Worm (Caenorhabditis elegans) whole organism, L1 larva: ENCODE data around the gene srg-6.
A peak's percentile ranks its signal among the peaks of the same experiment; 100 is the strongest.

Experiments
- C04F5.9 ChIP-seq: sonication (generic microtip); optimal IDR thresholded peaks from 2 replicates; lab custom pipeline; 2016; ENCODE audit warnings: missing genetic modification characterization, missing compliant biosample characterization
- C16A3.4 ChIP-seq: fragments of 150-350 bp; optimal IDR thresholded peaks from 2 replicates; lab custom pipeline; 2014; ENCODE audit warnings: missing biosample characterization, missing genetic modification characterization
- C34B4.2 ChIP-seq: sonication (generic microtip); optimal IDR thresholded peaks from 2 replicates; lab custom pipeline; 2017; ENCODE audit warnings: mild to moderate bottlenecking, missing genetic modification characterization, missing compliant biosample characterization
- F16B12.6 ChIP-seq: fragments of 150-350 bp; optimal IDR thresholded peaks from 2 replicates; lab custom pipeline; 2014; ENCODE audit warnings: missing biosample characterization, missing genetic modification characterization
- aha-1 ChIP-seq: fragments of 150-350 bp; optimal IDR thresholded peaks from 2 replicates; lab custom pipeline; 2014; ENCODE audit warnings: missing biosample characterization, missing genetic modification characterization
- alr-1 ChIP-seq: fragments of 200-800 bp; sonication (Bioruptor generic); optimal IDR thresholded peaks from 2 replicates; lab custom pipeline; 2018; ENCODE audit warnings: borderline replicate concordance, mild to moderate bottlenecking, missing genetic modification characterization, missing compliant biosample characterization
- aly-2 ChIP-seq: fragments of 150-350 bp; optimal IDR thresholded peaks from 2 replicates; lab custom pipeline; 2014; ENCODE audit warnings: missing biosample characterization, missing genetic modification characterization
- ces-1 ChIP-seq: fragments of 150-350 bp; optimal IDR thresholded peaks from 2 replicates; lab custom pipeline; 2014; ENCODE audit warnings: missing biosample characterization, missing genetic modification reagents, missing genetic modification characterization
- efl-3 ChIP-seq: fragments of 200-800 bp; sonication (Bioruptor generic); optimal IDR thresholded peaks from 2 replicates; lab custom pipeline; 2018; ENCODE audit warnings: mild to moderate bottlenecking, missing genetic modification characterization, missing compliant biosample characterization
- egl-13 ChIP-seq: sonication (generic microtip); optimal IDR thresholded peaks from 2 replicates; lab custom pipeline; 2016; ENCODE audit warnings: missing genotype, missing genetic modification reagents, missing genetic modification characterization, missing compliant biosample characterization
- egl-27 ChIP-seq, 2 experiments: fragments of 150-350 bp in 1 of 2; sonication (generic microtip); optimal IDR thresholded peaks; 3 replicates each; lab custom pipeline; 2017 to 2018; ENCODE audit warnings: missing biosample characterization in 2 of 2, missing genetic modification characterization in 2 of 2, missing genetic modification reagents in 2 of 2
- elt-2 ChIP-seq: sonication (generic microtip); optimal IDR thresholded peaks from 2 replicates; lab custom pipeline; 2016; ENCODE audit warnings: missing genetic modification characterization, mild to moderate bottlenecking, inconsistent platforms, missing compliant biosample characterization, missing genetic modification reagents
- elt-3 ChIP-seq, 6 experiments: fragments of 150-350 bp in 1 of 6; sonication (generic microtip); optimal IDR thresholded peaks; 2 replicates each; lab custom pipeline; 2017 to 2018; ENCODE audit warnings: missing biosample characterization in 6 of 6, missing genetic modification characterization in 6 of 6, inconsistent platforms in 1 of 6
- ets-5 ChIP-seq: fragments of 200-800 bp; sonication (Bioruptor generic); IDR thresholded peaks from 2 replicates; pipeline ENCODE4 v1.3.6; 2022; ENCODE audit warnings: missing genetic modification characterization, missing compliant biosample characterization
- fkh-10 ChIP-seq: sonication (generic microtip); optimal IDR thresholded peaks from 2 replicates; lab custom pipeline; 2017; ENCODE audit warnings: missing biosample characterization, missing genetic modification reagents, missing genetic modification characterization
- fkh-8 ChIP-seq: sonication (generic microtip); optimal IDR thresholded peaks from 2 replicates; lab custom pipeline; 2016; ENCODE audit warnings: mild to moderate bottlenecking, missing genetic modification characterization, missing compliant biosample characterization
- fos-1 ChIP-seq: fragments of 150-350 bp; optimal IDR thresholded peaks from 2 replicates; lab custom pipeline; 2014; ENCODE audit warnings: missing biosample characterization, missing genetic modification characterization
- grh-1 ChIP-seq: fragments of 200-800 bp; sonication (Bioruptor generic); IDR thresholded peaks from 2 replicates; pipeline ENCODE4 v1.3.6; 2022; ENCODE audit warnings: missing genetic modification reagents, missing genetic modification characterization, missing compliant biosample characterization
- hlh-4 ChIP-seq: sonication (generic microtip); optimal IDR thresholded peaks from 2 replicates; lab custom pipeline; 2016; ENCODE audit warnings: mild to moderate bottlenecking, missing genetic modification characterization, missing compliant biosample characterization
- hpl-2 ChIP-seq: fragments of 150-350 bp; optimal IDR thresholded peaks from 2 replicates; lab custom pipeline; 2014; ENCODE audit warnings: missing biosample characterization, missing genetic modification reagents, missing genetic modification characterization
- irx-1 ChIP-seq: sonication (generic microtip); optimal IDR thresholded peaks from 2 replicates; lab custom pipeline; 2016; ENCODE audit warnings: missing genetic modification characterization, missing compliant biosample characterization
- isw-1 ChIP-seq: fragments of 200-800 bp; sonication (Bioruptor generic); IDR thresholded peaks from 2 replicates; pipeline ENCODE4 v1.3.6; 2022; ENCODE audit warnings: missing genetic modification characterization, missing compliant biosample characterization
- jun-1 ChIP-seq: fragments of 150-350 bp; optimal IDR thresholded peaks from 2 replicates; lab custom pipeline; 2014; ENCODE audit warnings: missing biosample characterization, missing genetic modification reagents, missing genetic modification characterization
- lin-15B ChIP-seq: fragments of 150-350 bp; sonication (generic microtip); optimal IDR thresholded peaks from 3 replicates; lab custom pipeline; 2014; ENCODE audit warnings: missing biosample characterization, missing genetic modification characterization
- lin-35 ChIP-seq, 2 experiments: fragments of 150-350 bp; optimal IDR thresholded peaks; 2 replicates each; lab custom pipeline; 2014; ENCODE audit warnings: missing biosample characterization in 2 of 2, missing genetic modification characterization in 2 of 2, missing genetic modification reagents in 2 of 2
- lin-39 ChIP-seq: fragments of 150-350 bp; optimal IDR thresholded peaks from 2 replicates; lab custom pipeline; 2014; ENCODE audit warnings: missing biosample characterization, missing genetic modification reagents, missing genetic modification characterization
- lir-3 ChIP-seq: sonication (generic microtip); optimal IDR thresholded peaks from 2 replicates; lab custom pipeline; 2016; ENCODE audit warnings: mild to moderate bottlenecking, missing genetic modification characterization, moderate library complexity, missing compliant biosample characterization; ENCODE audit not compliant: poor library complexity
- mab-9 ChIP-seq: fragments of 200-800 bp; sonication (Bioruptor generic); IDR thresholded peaks from 2 replicates; pipeline ENCODE4 v1.3.6; 2022; ENCODE audit warnings: missing genetic modification reagents, missing genetic modification characterization, missing compliant biosample characterization
- mdl-1 ChIP-seq, 2 experiments: fragments of 150-350 bp; optimal IDR thresholded peaks; 2 replicates each; lab custom pipeline; 2014 to 2017; ENCODE audit warnings: missing biosample characterization in 2 of 2, missing genetic modification characterization in 2 of 2, inconsistent platforms in 1 of 2
- mep-1 ChIP-seq: fragments of 150-350 bp; optimal IDR thresholded peaks from 2 replicates; lab custom pipeline; 2014; ENCODE audit warnings: missing biosample characterization, missing genetic modification characterization
- nhr-19 ChIP-seq: fragments of 200-800 bp; sonication (Bioruptor generic); conservative IDR thresholded peaks from 2 replicates; pipeline ENCODE4 v1.3.6; 2022; ENCODE audit warnings: missing genetic modification characterization, missing compliant biosample characterization
- nhr-20 ChIP-seq: sonication (generic microtip); optimal IDR thresholded peaks from 2 replicates; lab custom pipeline; 2016; ENCODE audit warnings: mild to moderate bottlenecking, missing genetic modification characterization, missing compliant biosample characterization
- nhr-237 ChIP-seq: fragments of 150-350 bp; optimal IDR thresholded peaks from 2 replicates; lab custom pipeline; 2014; ENCODE audit warnings: missing biosample characterization, missing genetic modification characterization
- nhr-28 ChIP-seq: fragments of 150-350 bp; optimal IDR thresholded peaks from 2 replicates; lab custom pipeline; 2014; ENCODE audit warnings: missing biosample characterization, missing genetic modification characterization
- nhr-47 ChIP-seq: sonication (generic microtip); optimal IDR thresholded peaks from 2 replicates; lab custom pipeline; 2016; ENCODE audit warnings: mild to moderate bottlenecking, missing genetic modification characterization, moderate library complexity, missing compliant biosample characterization
- nhr-76 ChIP-seq: sonication (generic microtip); optimal IDR thresholded peaks from 2 replicates; lab custom pipeline; 2017; ENCODE audit warnings: missing biosample characterization, missing genetic modification characterization
- nhr-77 ChIP-seq: fragments of 150-350 bp; optimal IDR thresholded peaks from 2 replicates; lab custom pipeline; 2014; ENCODE audit warnings: missing biosample characterization, missing genetic modification characterization
- nhr-84 ChIP-seq: sonication (generic microtip); optimal IDR thresholded peaks from 2 replicates; lab custom pipeline; 2017; ENCODE audit warnings: missing biosample characterization, missing genetic modification characterization
- pag-3 ChIP-seq: sonication (generic microtip); optimal IDR thresholded peaks from 2 replicates; lab custom pipeline; 2017; ENCODE audit warnings: missing genetic modification characterization, mild to moderate bottlenecking, missing compliant biosample characterization, antibody characterized with exemption, borderline replicate concordance; ENCODE audit not compliant: insufficient read depth
- pax-3 ChIP-seq: fragments of 200-800 bp; sonication (Bioruptor generic); optimal IDR thresholded peaks from 2 replicates; lab custom pipeline; 2018; ENCODE audit warnings: mild to moderate bottlenecking, missing genetic modification characterization, moderate library complexity, missing compliant biosample characterization
- pqm-1 ChIP-seq: sonication (generic microtip); optimal IDR thresholded peaks from 3 replicates; lab custom pipeline; 2017; ENCODE audit warnings: missing biosample characterization, missing genetic modification characterization
- rnt-1 ChIP-seq: sonication (generic microtip); optimal IDR thresholded peaks from 2 replicates; lab custom pipeline; 2016; ENCODE audit warnings: mild to moderate bottlenecking, missing genetic modification characterization, moderate library complexity, missing compliant biosample characterization
- snu-23 ChIP-seq: sonication (generic microtip); optimal IDR thresholded peaks from 2 replicates; lab custom pipeline; 2016; ENCODE audit warnings: missing genetic modification characterization, missing compliant biosample characterization
- sox-4 ChIP-seq: sonication (generic microtip); optimal IDR thresholded peaks from 2 replicates; lab custom pipeline; 2016; ENCODE audit warnings: missing genetic modification characterization, missing compliant biosample characterization
- sup-37 ChIP-seq: fragments of 200-800 bp; sonication (Bioruptor generic); optimal IDR thresholded peaks from 2 replicates; lab custom pipeline; 2018; ENCODE audit warnings: mild to moderate bottlenecking, missing genetic modification characterization, missing compliant biosample characterization
- swsn-7 ChIP-seq: sonication (generic microtip); optimal IDR thresholded peaks from 2 replicates; lab custom pipeline; 2016; ENCODE audit warnings: missing genetic modification characterization, missing compliant biosample characterization
- tbx-2 ChIP-seq: sonication (generic microtip); optimal IDR thresholded peaks from 2 replicates; lab custom pipeline; 2016; ENCODE audit warnings: missing genetic modification characterization, missing compliant biosample characterization
- unc-30 ChIP-seq: sonication (generic microtip); optimal IDR thresholded peaks from 2 replicates; lab custom pipeline; 2017; ENCODE audit warnings: missing biosample characterization, missing genetic modification characterization
- unc-86 ChIP-seq: sonication (generic microtip); optimal IDR thresholded peaks from 2 replicates; lab custom pipeline; 2016; ENCODE audit warnings: missing genetic modification characterization, missing compliant biosample characterization
- vab-15 ChIP-seq: sonication (generic microtip); optimal IDR thresholded peaks from 2 replicates; lab custom pipeline; 2017; ENCODE audit warnings: missing genotype, mild to moderate bottlenecking, missing genetic modification characterization, missing compliant biosample characterization
- ztf-11 ChIP-seq, 2 experiments: sonication (generic microtip); optimal IDR thresholded peaks; 2 replicates each; lab custom pipeline; 2016 to 2017; ENCODE audit warnings: missing genetic modification characterization in 2 of 2, missing biosample characterization in 1 of 2, missing compliant biosample characterization in 1 of 2
- ztf-4 ChIP-seq: fragments of 150-350 bp; optimal IDR thresholded peaks from 2 replicates; lab custom pipeline; 2014; ENCODE audit warnings: missing biosample characterization, missing genetic modification characterization

srg-6 gene

ce11 chrIII:6303114-6303647, 37.4 kb upstream of the srg-6 start, which contains the start of gene F47D12.9:
F47D12.9 (minus strand) TSS chrIII:6303380.
- TF ChIP-seq fkh-10 (GFP tag; lab: Kevin White, UChicago) (no peak), ztf-11 (tag; optimal IDR thresholded peaks at IDR 0.05; lab: Kevin White, UChicago) (no peak), mep-1 (tag; lab: Kevin White, UChicago) (peak; percentile 91), pag-3 (tag; lab: Kevin White, UChicago) (peak; percentile 98), lin-15B (tag; lab: Kevin White, UChicago) (peak; percentile 37), sup-37 (GFP tag; lab: Kevin White, UChicago) (peak; percentile 15), aha-1 (tag; lab: Kevin White, UChicago) (no peak), irx-1 (tag; lab: Kevin White, UChicago) (peak; percentile 66), nhr-28 (no peak), mdl-1 (tag; optimal IDR thresholded peaks at IDR 0.05; lab: Kevin White, UChicago) (peak; percentile 23 to 82), pqm-1 (tag; lab: Kevin White, UChicago) (no peak), nhr-77 (peak; percentile 65), vab-15 (peak; percentile 23), nhr-237 (tag; lab: Kevin White, UChicago) (no peak), lin-35 (GFP tag; optimal IDR thresholded peaks at IDR 0.05; lab: Kevin White, UChicago) (peak; percentile 78 to 84), hlh-4 (tag; lab: Kevin White, UChicago) (no peak), nhr-19 (peak; percentile 76), unc-86 (peak; percentile 75), elt-3 (tag; optimal IDR thresholded peaks at IDR 0.05; lab: Kevin White, UChicago) (peak in 3 of 6 experiments; percentile 22 to 92 (median 88)), nhr-84 (tag; lab: Kevin White, UChicago) (no peak), egl-27 (tag; optimal IDR thresholded peaks at IDR 0.05; lab: Kevin White, UChicago) (peak in 1 of 2 experiments; percentile 43), elt-2 (tag; lab: Kevin White, UChicago) (peak; percentile 92), isw-1 (GFP tag; lab: Robert Waterston, UW) (peak; percentile 67), aly-2 (tag; lab: Kevin White, UChicago) (no peak), snu-23 (peak; percentile 94), rnt-1 (peak; percentile 81), nhr-76 (tag; lab: Kevin White, UChicago) (no peak), lir-3 (tag; lab: Kevin White, UChicago) (no peak), fkh-8 (tag; lab: Kevin White, UChicago) (peak; percentile 82), C04F5.9 (no peak), egl-13 (tag; lab: Kevin White, UChicago) (no peak), efl-3 (GFP tag; lab: Kevin White, UChicago) (no peak), ces-1 (no peak), nhr-20 (peak; percentile 88), pax-3 (peak; percentile 45), fos-1 (tag; lab: Kevin White, UChicago) (no peak), alr-1 (tag; lab: Kevin White, UChicago) (no peak), lin-39 (tag; lab: Kevin White, UChicago) (peak; percentile 20), ztf-4 (tag; lab: Kevin White, UChicago) (peak; percentile 36), mab-9 (GFP tag; lab: Robert Waterston, UW) (no peak), C16A3.4 (tag; lab: Kevin White, UChicago) (peak; percentile 80), ets-5 (GFP tag; lab: Robert Waterston, UW) (no peak), jun-1 (tag; lab: Kevin White, UChicago) (peak; percentile 63), grh-1 (GFP tag; lab: Robert Waterston, UW) (peak; percentile 62), hpl-2 (GFP tag; lab: Kevin White, UChicago) (no peak), sox-4 (tag; lab: Kevin White, UChicago) (no peak), F16B12.6 (peak; percentile 89), tbx-2 (tag; lab: Kevin White, UChicago) (peak; percentile 83), swsn-7 (peak; percentile 80), C34B4.2 (tag; lab: Kevin White, UChicago) (no peak), nhr-47 (tag; lab: Kevin White, UChicago) (peak; percentile 69), unc-30 (no peak)
